Worm (Caenorhabditis elegans): ENCODE measurements around the gene dhs-15.

Gene dhs-15

DNA sequence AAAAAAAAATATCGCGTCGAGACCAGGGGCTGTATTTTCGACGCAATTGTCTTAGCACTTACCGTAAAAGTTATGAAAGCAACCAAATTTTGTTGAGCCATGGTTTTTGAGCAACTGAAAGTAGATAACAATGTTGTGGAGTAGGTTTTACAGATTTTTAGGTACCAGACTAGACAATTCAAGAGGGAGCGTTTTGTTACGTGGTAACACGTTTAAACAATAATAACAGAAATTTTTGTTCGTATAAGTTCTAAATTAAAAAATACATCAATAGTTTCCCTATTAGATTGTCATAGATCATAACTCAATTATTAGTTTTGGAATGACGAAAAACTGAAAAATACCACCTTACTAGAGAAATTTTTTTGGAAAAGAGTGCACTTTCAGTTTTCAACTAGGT lies 19.6 kb downstream of the dhs-15 start, which contains the start of gene srx-24:
Gene srx-24 (minus strand): TSS at position 101 of the 400 bp plus-strand sequence.
- TF ChIP-seq ama-1 (optimal IDR thresholded peaks at IDR 0.05) (no peak), aly-1 (tag; optimal IDR thresholded peaks at IDR 0.05) (no peak), pes-1 (GFP tag; IDR thresholded peaks at IDR 0.05) (no peak), hnd-1 (tag; optimal IDR thresholded peaks at IDR 0.05) (no peak), ets-7 (tag; optimal IDR thresholded peaks at IDR 0.05) (no peak)

DNA sequence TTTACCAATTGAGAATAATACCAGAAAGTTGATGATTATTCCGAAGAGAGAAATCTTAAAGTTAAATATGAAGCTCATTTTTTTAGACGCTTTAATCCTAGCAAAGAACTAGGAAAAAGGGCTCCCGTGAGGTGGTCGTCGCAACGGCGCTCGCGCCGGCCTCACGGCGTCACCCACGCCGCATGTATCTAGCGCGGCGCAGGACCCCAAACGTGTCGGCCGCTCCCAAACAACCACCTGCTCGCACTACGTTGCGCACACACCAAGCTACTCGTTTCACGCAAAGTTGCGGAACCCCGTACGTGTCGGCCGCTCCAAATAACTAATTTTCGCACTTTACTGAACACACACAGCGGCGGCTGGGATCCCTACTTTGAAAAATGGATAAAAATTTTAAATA lies 23.2 kb downstream of the dhs-15 start:
- TF ChIP-seq hmbx-1 (tag; optimal IDR thresholded peaks at IDR 0.05) (no peak), B0310.2 (tag; optimal IDR thresholded peaks at IDR 0.05) (no peak), ets-7 (tag; optimal IDR thresholded peaks at IDR 0.05) (no peak), ama-1 (optimal IDR thresholded peaks at IDR 0.05) (no peak), scrt-1 (GFP tag; IDR thresholded peaks at IDR 0.05) (no peak), tbx-37 (GFP tag; conservative IDR thresholded peaks at IDR 0.05) (no peak), sea-1 (GFP tag; conservative IDR thresholded peaks at IDR 0.05) (no peak), F13C5.2 (tag; optimal IDR thresholded peaks at IDR 0.05) (no peak)

DNA sequence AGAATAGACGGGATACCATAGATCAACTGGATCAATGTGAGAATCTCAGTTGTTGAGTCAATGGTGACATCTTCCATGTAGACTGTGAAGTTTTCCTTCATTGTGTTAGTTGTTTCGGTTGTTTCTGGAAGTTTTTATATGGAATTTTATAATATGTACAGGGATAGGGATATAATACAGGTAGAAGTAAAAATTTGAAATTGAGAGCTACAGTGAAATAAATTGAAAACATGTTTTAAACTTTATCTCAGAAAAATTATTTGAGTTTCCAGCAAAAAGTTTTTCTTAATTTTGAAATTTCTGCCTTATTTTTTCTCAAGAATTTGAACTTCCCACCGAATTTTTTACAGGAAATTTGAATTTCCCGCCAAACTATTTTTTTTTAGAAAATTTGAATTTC lies 27.4 kb downstream of the dhs-15 start, which contains the start of gene srg-62:
Gene srg-62 (minus strand): TSS at position 101 of the 400 bp plus-strand sequence.
- TF ChIP-seq hmbx-1 (tag; optimal IDR thresholded peaks at IDR 0.05) (no peak), F13C5.2 (tag; optimal IDR thresholded peaks at IDR 0.05) (no peak), scrt-1 (GFP tag; IDR thresholded peaks at IDR 0.05) (no peak), tra-4 (tag; optimal IDR thresholded peaks at IDR 0.05) (no peak), sea-1 (GFP tag; conservative IDR thresholded peaks at IDR 0.05) (no peak), ceh-13 (GFP tag; optimal IDR thresholded peaks at IDR 0.05) (no peak), ets-7 (tag; optimal IDR thresholded peaks at IDR 0.05) (no peak), ama-1 (optimal IDR thresholded peaks at IDR 0.05) (no peak), tbx-11 (GFP tag; IDR thresholded peaks at IDR 0.05) (no peak), tbx-37 (GFP tag; conservative IDR thresholded peaks at IDR 0.05) (no peak), hmg-4 (GFP tag; optimal IDR thresholded peaks at IDR 0.05) (no peak), hnd-1 (tag; optimal IDR thresholded peaks at IDR 0.05) (no peak), pes-1 (GFP tag; IDR thresholded peaks at IDR 0.05) (no peak), B0310.2 (tag; optimal IDR thresholded peaks at IDR 0.05) (no peak), ceh-36 (tag; optimal IDR thresholded peaks at IDR 0.05) (no peak)

DNA sequence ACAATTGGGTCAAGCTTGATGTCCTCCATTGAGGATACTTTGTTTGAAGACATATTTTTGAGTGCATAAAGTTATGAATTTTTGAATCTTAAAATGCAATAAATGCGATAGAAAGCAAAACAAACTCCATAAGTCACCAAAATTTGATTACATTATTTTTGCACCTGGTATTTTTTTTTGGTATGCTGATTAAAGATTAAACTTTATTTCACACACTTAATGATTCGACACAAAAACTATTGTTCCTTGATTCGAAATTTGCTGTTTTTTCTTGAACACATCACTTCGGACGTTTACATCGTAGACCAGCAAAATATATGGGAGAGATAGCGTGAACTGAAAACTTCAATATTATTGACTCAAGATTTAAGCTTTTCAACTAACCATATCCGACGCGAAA lies 29.4 kb downstream of the dhs-15 start, which contains the start of gene srg-61:
Gene srg-61 (minus strand): TSS at position 101 of the 400 bp plus-strand sequence.
- TF ChIP-seq hmg-4 (GFP tag; optimal IDR thresholded peaks at IDR 0.05) (no peak), tra-4 (tag; optimal IDR thresholded peaks at IDR 0.05) (no peak), ama-1 (optimal IDR thresholded peaks at IDR 0.05) (no peak), tbx-11 (GFP tag; IDR thresholded peaks at IDR 0.05) (no peak), ceh-36 (tag; optimal IDR thresholded peaks at IDR 0.05) (no peak), ets-7 (tag; optimal IDR thresholded peaks at IDR 0.05) (no peak), hnd-1 (tag; optimal IDR thresholded peaks at IDR 0.05) (no peak), tbx-37 (GFP tag; conservative IDR thresholded peaks at IDR 0.05) (no peak), aly-1 (tag; optimal IDR thresholded peaks at IDR 0.05) (no peak), pes-1 (GFP tag; IDR thresholded peaks at IDR 0.05) (no peak), scrt-1 (GFP tag; IDR thresholded peaks at IDR 0.05) (no peak), ceh-13 (GFP tag; optimal IDR thresholded peaks at IDR 0.05) (no peak), F13C5.2 (tag; optimal IDR thresholded peaks at IDR 0.05) (no peak), sea-1 (GFP tag; conservative IDR thresholded peaks at IDR 0.05) (no peak), hmbx-1 (tag; optimal IDR thresholded peaks at IDR 0.05) (no peak), flt-1 (GFP tag; IDR thresholded peaks at IDR 0.05) (no peak), B0310.2 (tag; optimal IDR thresholded peaks at IDR 0.05) (no peak)

DNA sequence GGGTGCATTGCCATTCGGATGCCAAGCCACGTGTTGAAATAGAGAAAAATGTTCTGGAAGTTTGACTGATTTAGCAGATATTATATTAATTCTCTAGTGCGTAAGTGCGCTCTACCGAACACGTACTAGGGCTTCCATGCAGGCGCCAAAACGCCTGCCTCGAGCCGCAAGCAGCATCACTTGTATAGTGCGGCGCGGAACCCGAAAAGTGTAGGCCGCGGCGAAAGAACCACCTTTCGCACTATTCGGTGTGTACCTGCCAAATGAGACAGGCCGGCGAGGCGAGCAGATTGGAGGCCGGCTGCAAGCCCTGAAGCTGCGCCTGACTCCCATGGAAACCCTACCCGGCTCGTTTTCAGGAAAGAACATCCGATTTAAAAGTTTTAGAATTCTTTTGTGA lies 30.0 kb downstream of the dhs-15 start:
- TF ChIP-seq hmg-4 (GFP tag; optimal IDR thresholded peaks at IDR 0.05) (no peak), tbx-11 (GFP tag; IDR thresholded peaks at IDR 0.05) (no peak), pes-1 (GFP tag; IDR thresholded peaks at IDR 0.05) (no peak), tra-4 (tag; optimal IDR thresholded peaks at IDR 0.05) (no peak), ceh-13 (GFP tag; optimal IDR thresholded peaks at IDR 0.05) (no peak), ama-1 (optimal IDR thresholded peaks at IDR 0.05) (no peak), tbx-37 (GFP tag; conservative IDR thresholded peaks at IDR 0.05) (no peak), hnd-1 (tag; optimal IDR thresholded peaks at IDR 0.05) (no peak), hmbx-1 (tag; optimal IDR thresholded peaks at IDR 0.05) (no peak), ets-7 (tag; optimal IDR thresholded peaks at IDR 0.05) (no peak), aly-1 (tag; optimal IDR thresholded peaks at IDR 0.05) (no peak), flt-1 (GFP tag; IDR thresholded peaks at IDR 0.05) (no peak), sea-1 (GFP tag; conservative IDR thresholded peaks at IDR 0.05) (no peak), B0310.2 (tag; optimal IDR thresholded peaks at IDR 0.05) (no peak), ceh-36 (tag; optimal IDR thresholded peaks at IDR 0.05) (no peak), F13C5.2 (tag; optimal IDR thresholded peaks at IDR 0.05) (no peak), scrt-1 (GFP tag; IDR thresholded peaks at IDR 0.05) (no peak)

DNA sequence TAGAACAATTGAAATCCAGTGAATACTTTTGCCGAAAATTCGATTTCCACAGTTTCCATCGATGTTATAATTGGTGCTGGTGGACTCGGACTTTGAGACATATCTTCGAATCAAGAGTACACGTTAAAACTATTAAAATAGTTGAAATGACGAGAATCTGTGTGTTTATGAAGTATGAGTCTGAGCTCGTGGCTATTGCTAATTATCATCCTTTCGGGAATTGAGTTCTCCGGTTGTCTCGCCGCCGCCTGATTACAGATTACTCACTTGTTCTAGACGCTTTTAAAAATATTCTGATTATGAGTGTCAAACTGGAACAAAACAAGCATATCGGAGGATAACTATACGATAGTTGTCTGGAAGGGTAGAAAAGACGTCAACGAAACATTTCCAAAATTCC lies 31.5 kb downstream of the dhs-15 start, which contains the start of gene srg-56:
Gene srg-56 (minus strand): TSS at position 101 of the 400 bp plus-strand sequence.
- TF ChIP-seq F13C5.2 (tag; optimal IDR thresholded peaks at IDR 0.05) (no peak), sea-1 (GFP tag; conservative IDR thresholded peaks at IDR 0.05) (no peak), ets-7 (tag; optimal IDR thresholded peaks at IDR 0.05) (no peak), pes-1 (GFP tag; IDR thresholded peaks at IDR 0.05) (no peak), tra-4 (tag; optimal IDR thresholded peaks at IDR 0.05) (no peak), ama-1 (optimal IDR thresholded peaks at IDR 0.05) (no peak), tbx-11 (GFP tag; IDR thresholded peaks at IDR 0.05) (no peak)

DNA sequence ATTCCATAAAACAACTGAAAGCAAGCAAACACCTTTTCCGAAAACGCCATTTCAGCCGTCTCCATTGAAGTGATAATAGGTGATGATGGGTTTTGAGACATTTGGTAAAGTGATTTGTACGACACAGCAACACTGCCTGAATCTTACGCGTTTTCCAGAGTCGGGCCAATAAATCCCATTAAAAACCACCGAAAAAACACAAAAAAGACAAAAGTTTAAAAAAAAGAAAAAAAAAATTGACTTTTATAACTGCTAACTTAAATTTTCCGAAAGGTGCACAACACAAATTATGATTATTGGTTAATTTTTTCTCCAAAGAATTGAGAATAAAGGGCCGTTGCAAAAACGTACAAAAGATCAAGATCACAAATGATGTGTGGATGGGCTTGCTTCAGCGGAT lies 35.3 kb downstream of the dhs-15 start, which contains the start of gene srg-57:
Gene srg-57 (minus strand): TSS at position 101 of the 400 bp plus-strand sequence.
- TF ChIP-seq B0310.2 (tag; optimal IDR thresholded peaks at IDR 0.05) (no peak), pes-1 (GFP tag; IDR thresholded peaks at IDR 0.05) (no peak), ceh-13 (GFP tag; optimal IDR thresholded peaks at IDR 0.05) (no peak), aly-1 (tag; optimal IDR thresholded peaks at IDR 0.05) (no peak), ceh-36 (tag; optimal IDR thresholded peaks at IDR 0.05) (no peak), F13C5.2 (tag; optimal IDR thresholded peaks at IDR 0.05) (no peak), flt-1 (GFP tag; IDR thresholded peaks at IDR 0.05) (no peak), ets-7 (tag; optimal IDR thresholded peaks at IDR 0.05) (no peak), hmg-4 (GFP tag; optimal IDR thresholded peaks at IDR 0.05) (no peak), hmbx-1 (tag; optimal IDR thresholded peaks at IDR 0.05) (no peak), sea-1 (GFP tag; conservative IDR thresholded peaks at IDR 0.05) (no peak), tbx-37 (GFP tag; conservative IDR thresholded peaks at IDR 0.05) (no peak), scrt-1 (GFP tag; IDR thresholded peaks at IDR 0.05) (no peak), ama-1 (optimal IDR thresholded peaks at IDR 0.05) (no peak), tra-4 (tag; optimal IDR thresholded peaks at IDR 0.05) (no peak)

Data from whole organism, early embryonic.